Fruit fly (Drosophila melanogaster): ENCODE results near the gene CG14974.

CG14974 gene

dm6 chr3L:3656867-3657266 is 36.0 kb upstream of the CG14974 start (continued):
- TF ChIP-seq CG43689 (GFP tag; IDR thresholded peaks at IDR 0.05) (no peak), Sry-δ (GFP tag; optimal IDR thresholded peaks at IDR 0.05) (no peak)

dm6 chr3L:3654671-3655070 is 33.8 kb upstream of the CG14974 start, which contains the start of gene CG10862:
Gene CG10862, minus strand, starts transcription at chr3L:3654771.
- no peak for TF ChIP-seq vnd (GFP tag; IDR thresholded peaks at IDR 0.05; ENCODE audit: partially characterized antibody)
- TF ChIP-seq CG6175 (GFP tag; IDR thresholded peaks at IDR 0.05) = no peak
- TF ChIP-seq Oli (tag; optimal IDR thresholded peaks at IDR 0.05) = no peak
- TF ChIP-seq Dref (GFP tag; IDR thresholded peaks at IDR 0.05) = no peak
- TF ChIP-seq CG17802 (tag; optimal IDR thresholded peaks at IDR 0.05) = no peak
- TF ChIP-seq seq (GFP tag; IDR thresholded peaks at IDR 0.05) = no peak
- TF ChIP-seq cato (GFP tag; optimal IDR thresholded peaks at IDR 0.05; ENCODE audit: borderline replicate concordance) = no peak

dm6 chr3L:3649527-3649926 is 28.7 kb upstream of the CG14974 start:
- TF ChIP-seq tin (GFP tag; optimal IDR thresholded peaks at IDR 0.05) (no peak), Drgx (GFP tag; IDR thresholded peaks at IDR 0.05) (peak; percentile 79), sens (GFP tag) (peak; percentile 31), CG11723 (GFP tag; optimal IDR thresholded peaks at IDR 0.05) (no peak)

dm6 chr3L:3646361-3646759 is 25.5 kb upstream of the CG14974 start:
- no peak for TF ChIP-seq her (GFP tag; optimal IDR thresholded peaks at IDR 0.05)
- peak; percentile 52 for TF ChIP-seq sens (GFP tag)
- TF ChIP-seq Ets65A (GFP tag) = peak; percentile 62

- no peak for TF ChIP-seq NC2α (GFP tag; optimal IDR thresholded peaks at IDR 0.05)
- peak; percentile 30 for TF ChIP-seq CG12071 (GFP tag; optimal IDR thresholded peaks at IDR 0.05)
- no peak for TF ChIP-seq CG32532 (GFP tag; IDR thresholded peaks at IDR 0.05)
- TF ChIP-seq Med (GFP tag) = peak; percentile 75
- TF ChIP-seq bab2 (GFP tag; optimal IDR thresholded peaks at IDR 0.05) = no peak
- no peak for TF ChIP-seq hkb (optimal IDR thresholded peaks at IDR 0.05)
- peak; percentile 28; the same call in 1 of the 2 replicates for TF ChIP-seq hkb (GFP tag; IDR thresholded peaks at IDR 0.05)
- no peak for TF ChIP-seq CG30403 (GFP tag; optimal IDR thresholded peaks at IDR 0.05)
- no peak for TF ChIP-seq ato (GFP tag; IDR thresholded peaks at IDR 0.05; ENCODE audit: partially characterized antibody)
- TF ChIP-seq HLH3B (GFP tag; IDR thresholded peaks at IDR 0.05) = no peak
- TF ChIP-seq lab (GFP tag; optimal IDR thresholded peaks at IDR 0.05) = peak; percentile 26
- no peak for TF ChIP-seq E2f2 (GFP tag; IDR thresholded peaks at IDR 0.05)
- TF ChIP-seq CG33557 (GFP tag; optimal IDR thresholded peaks at IDR 0.05) = no peak
- TF ChIP-seq Sry-δ (GFP tag; optimal IDR thresholded peaks at IDR 0.05) = no peak
- no peak for TF ChIP-seq Poxn (GFP tag; IDR thresholded peaks at IDR 0.05)
- no peak for TF ChIP-seq grau (tag; optimal IDR thresholded peaks at IDR 0.05)
- no peak for TF ChIP-seq CG17568 (GFP tag; optimal IDR thresholded peaks at IDR 0.05)
- no peak for TF ChIP-seq CG10565 (GFP tag; optimal IDR thresholded peaks at IDR 0.05)
- 0 out of 4 replicates have a peak, but pooled peaks have one; percentile 12 for TF ChIP-seq chinmo (GFP tag; IDR thresholded peaks at IDR 0.05; ENCODE audit: partially characterized antibody)
- TF ChIP-seq CG15514 (GFP tag; optimal IDR thresholded peaks at IDR 0.05) = peak; percentile 8
- no peak for TF ChIP-seq D19B (GFP tag; optimal IDR thresholded peaks at IDR 0.05)
- no peak for TF ChIP-seq zfh1 (GFP tag; IDR thresholded peaks at IDR 0.05)
- TF ChIP-seq Rfx (GFP tag; IDR thresholded peaks at IDR 0.05) = peak; percentile 36; the same call in 1 of the 2 replicates
- no peak for TF ChIP-seq Mes4 (GFP tag; optimal IDR thresholded peaks at IDR 0.05)
- TF ChIP-seq fd102C (GFP tag; optimal IDR thresholded peaks at IDR 0.05) = no peak
- TF ChIP-seq CG12769 (tag; optimal IDR thresholded peaks at IDR 0.05) = peak; percentile 8
- TF ChIP-seq Ets65A (GFP tag) = peak; percentile 52
- peak; percentile 2 for TF ChIP-seq CG12219 (GFP tag; optimal IDR thresholded peaks at IDR 0.05)
- TF ChIP-seq insv (GFP tag; optimal IDR thresholded peaks at IDR 0.05) = no peak
- TF ChIP-seq pita (GFP tag; optimal IDR thresholded peaks at IDR 0.05) = no peak
Observed at dm6 chr3L:3645628-3646360, 25.0 kb upstream of the CG14974 start.

Measured in whole organism, embryonic.